Worm (Caenorhabditis elegans): ENCODE data around the gene lin-49.

The lin-49 gene

DNA sequence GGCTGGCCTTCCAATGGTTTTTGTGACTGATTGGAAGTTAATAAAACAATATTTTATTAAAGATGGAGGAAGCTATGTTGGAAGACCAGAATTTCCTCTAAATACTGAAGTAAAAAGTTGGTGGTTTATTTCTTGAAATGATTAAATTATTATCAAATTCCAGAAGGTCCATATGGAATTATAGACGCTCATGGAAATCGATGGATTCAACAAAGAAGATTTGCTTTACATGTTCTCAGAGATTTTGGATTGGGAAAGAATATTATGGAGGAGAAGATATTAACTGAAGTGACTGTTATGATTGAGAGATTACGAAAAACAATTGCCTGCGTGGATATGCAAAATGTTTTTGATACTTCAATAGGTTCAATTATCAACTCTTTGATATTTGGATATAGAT is 5.2 kb upstream of the lin-49 start:
- TF ChIP-seq elt-4 (tag; optimal IDR thresholded peaks at IDR 0.05) = no peak
- no peak for TF ChIP-seq ceh-24 (tag; optimal IDR thresholded peaks at IDR 0.05)
- no peak for TF ChIP-seq unc-42 (tag; optimal IDR thresholded peaks at IDR 0.05)
- no peak for TF ChIP-seq hlh-8 (tag; optimal IDR thresholded peaks at IDR 0.05)
- TF ChIP-seq ceh-14 (tag; optimal IDR thresholded peaks at IDR 0.05) = no peak
- no peak for TF ChIP-seq ceh-48 (tag; optimal IDR thresholded peaks at IDR 0.05)
- TF ChIP-seq pqm-1 (tag; optimal IDR thresholded peaks at IDR 0.05) = no peak
- no peak for TF ChIP-seq nhr-232 (tag; optimal IDR thresholded peaks at IDR 0.05)
- no peak for TF ChIP-seq hlh-13 (GFP tag; optimal IDR thresholded peaks at IDR 0.05)
- TF ChIP-seq tbx-2 (tag; optimal IDR thresholded peaks at IDR 0.05) = no peak
- no peak for TF ChIP-seq npax-4 (tag; optimal IDR thresholded peaks at IDR 0.05)
- TF ChIP-seq pros-1 (tag; optimal IDR thresholded peaks at IDR 0.05) = no peak

DNA sequence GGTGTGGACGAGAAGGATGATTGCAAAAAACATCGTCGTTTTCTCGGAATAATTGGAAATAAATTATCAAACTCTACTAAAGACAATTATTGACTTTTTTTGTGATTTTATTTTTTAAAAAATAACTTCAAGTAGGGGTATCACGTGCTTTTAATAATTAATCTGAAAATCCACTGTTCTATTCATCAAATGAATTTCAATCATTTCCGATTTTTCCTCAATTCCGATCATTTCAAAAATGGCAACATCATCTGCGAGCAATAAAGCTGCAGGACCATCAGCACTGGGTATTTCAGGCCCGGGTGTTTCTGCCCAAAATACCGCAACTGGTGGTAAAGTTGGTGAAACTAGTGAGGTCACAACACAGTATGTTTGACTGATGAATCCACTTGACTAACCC is 3.4 kb upstream of the lin-49 start, which contains the start of the genes F42A9.7 and F42A9.3:
TSS of gene F42A9.7 (minus strand) at position 101 of the 400 bp plus-strand sequence.
TSS of gene F42A9.3 (plus strand) at position 214 of the 400 bp plus-strand sequence.
- TF ChIP-seq K02D7.2 (tag; optimal IDR thresholded peaks at IDR 0.05) (no peak), ceh-2 (tag; optimal IDR thresholded peaks at IDR 0.05) (no peak), ceh-48 (tag; optimal IDR thresholded peaks at IDR 0.05) (no peak), sox-4 (tag; optimal IDR thresholded peaks at IDR 0.05) (no peak), pax-1 (tag; optimal IDR thresholded peaks at IDR 0.05) (no peak), unc-86 (tag; optimal IDR thresholded peaks at IDR 0.05) (no peak), sdc-2 (tag; optimal IDR thresholded peaks at IDR 0.05) (no peak), pag-3 (tag; optimal IDR thresholded peaks at IDR 0.05; ENCODE audit: borderline replicate concordance) (no peak)

DNA sequence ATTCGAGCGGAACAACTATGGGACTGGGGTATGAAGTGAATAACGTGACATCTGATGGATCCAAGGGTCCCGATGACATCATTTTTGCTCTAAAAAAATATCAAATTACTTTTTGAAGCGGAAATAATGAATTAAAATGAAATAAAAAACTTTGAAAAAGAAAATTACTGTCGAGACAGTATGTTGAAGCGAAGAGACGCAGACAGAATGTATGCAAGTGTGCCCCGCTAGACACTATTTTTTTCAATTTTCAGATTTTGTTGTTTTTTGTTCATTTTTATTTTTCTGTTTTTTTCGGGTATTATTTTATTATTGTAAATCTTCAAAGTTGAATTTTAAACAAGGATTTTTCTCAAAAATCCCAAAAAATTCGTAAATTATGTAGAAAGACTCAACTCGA is 1.8 kb upstream of the lin-49 start, which contains the start of gene F42A9.8:
TSS of gene F42A9.8 (minus strand) at position 88 of the 400 bp plus-strand sequence.
- no peak for TF ChIP-seq zip-5 (tag; optimal IDR thresholded peaks at IDR 0.05)
- no peak for TF ChIP-seq che-1 (tag; optimal IDR thresholded peaks at IDR 0.05)
- TF ChIP-seq hlh-15 (tag; optimal IDR thresholded peaks at IDR 0.05) = no peak
- TF ChIP-seq fkh-6 (tag; optimal IDR thresholded peaks at IDR 0.05) = no peak
- TF ChIP-seq ref-2 (tag; optimal IDR thresholded peaks at IDR 0.05) = no peak
- no peak for TF ChIP-seq K02D7.2 (tag; optimal IDR thresholded peaks at IDR 0.05)
- no peak for TF ChIP-seq hlh-13 (GFP tag; optimal IDR thresholded peaks at IDR 0.05)
- no peak for TF ChIP-seq pha-2 (tag; optimal IDR thresholded peaks at IDR 0.05)
- no peak for TF ChIP-seq tbx-7 (tag; optimal IDR thresholded peaks at IDR 0.05)
- no peak for TF ChIP-seq nhr-11 (tag; optimal IDR thresholded peaks at IDR 0.05)
- TF ChIP-seq tbx-2 (tag; optimal IDR thresholded peaks at IDR 0.05) = no peak
- TF ChIP-seq sox-4 (tag; optimal IDR thresholded peaks at IDR 0.05) = no peak
- TF ChIP-seq ceh-19 (GFP tag; optimal IDR thresholded peaks at IDR 0.05) = no peak
- TF ChIP-seq nhr-232 (tag; optimal IDR thresholded peaks at IDR 0.05) = no peak
- TF ChIP-seq pag-3 (tag; optimal IDR thresholded peaks at IDR 0.05; ENCODE audit: borderline replicate concordance) = no peak
- TF ChIP-seq nfya-1 (tag; optimal IDR thresholded peaks at IDR 0.05) = no peak

DNA sequence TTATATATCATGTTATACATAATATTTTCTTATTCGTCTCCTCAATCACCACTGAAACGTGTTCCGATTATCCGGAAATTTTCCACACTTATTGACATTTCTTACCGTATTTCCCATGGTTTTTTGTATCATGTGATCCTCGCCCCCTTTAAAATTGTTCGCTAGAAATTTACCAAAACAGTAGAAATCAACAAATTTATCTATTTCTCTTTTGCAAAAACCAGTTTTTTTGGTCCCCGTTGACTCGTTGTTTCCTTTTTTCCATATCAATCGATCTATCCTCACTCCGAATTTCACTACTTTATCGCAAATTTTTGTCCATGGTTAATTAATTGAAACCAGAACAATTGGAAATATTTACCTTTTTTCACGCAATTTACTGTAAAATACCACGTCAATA is 5.2 kb downstream of the lin-49 start:
- TF ChIP-seq unc-55 (GFP tag; optimal IDR thresholded peaks at IDR 0.05) = no peak

DNA sequence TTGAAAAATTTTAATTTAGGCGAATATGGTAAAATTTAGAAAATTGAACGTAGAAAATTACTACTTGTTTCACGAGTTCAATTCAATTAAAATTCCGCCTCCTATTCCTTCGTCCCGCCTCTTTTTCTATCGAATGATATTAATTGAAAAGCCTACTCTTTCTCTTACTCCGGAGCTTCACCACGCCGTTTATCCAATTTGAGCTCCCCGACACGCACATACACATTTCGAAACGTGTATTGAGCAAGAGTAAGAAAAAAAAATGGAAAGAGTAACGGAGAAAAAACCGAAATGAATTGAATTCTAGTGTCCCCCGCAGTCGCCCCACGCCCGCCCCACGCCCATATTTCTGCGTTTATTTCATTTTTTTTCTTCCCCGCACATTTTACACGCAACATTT is 5.8 kb downstream of the lin-49 start:
- TF ChIP-seq C38D4.7 (GFP tag; optimal IDR thresholded peaks at IDR 0.05) = no peak
- peak; percentile 77 for TF ChIP-seq unc-42 (tag; optimal IDR thresholded peaks at IDR 0.05)

DNA sequence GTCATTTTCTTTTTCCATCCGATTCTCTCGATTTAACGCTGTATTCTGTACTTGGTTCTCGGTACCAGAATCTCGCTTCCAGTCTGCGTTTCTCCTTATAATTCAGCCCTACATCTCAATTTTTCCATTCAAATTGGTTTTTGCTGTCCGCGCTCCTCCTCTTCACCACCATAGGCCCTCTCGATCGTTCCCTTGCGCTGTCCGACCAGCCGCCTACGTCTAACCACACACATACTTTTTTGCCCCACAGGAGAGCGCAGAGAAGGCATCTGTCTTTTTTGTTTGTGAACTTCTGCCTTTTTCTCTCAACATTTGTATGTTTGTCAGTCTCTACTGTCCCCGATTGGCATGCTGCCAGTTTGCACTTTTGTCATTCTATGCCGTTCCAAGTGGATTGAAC is 6.8 kb downstream of the lin-49 start, which contains the start of gene F42A9.11:
TSS of gene F42A9.11 (plus strand) at position 310 of the 400 bp plus-strand sequence.
- TF ChIP-seq hlh-6 (tag; optimal IDR thresholded peaks at IDR 0.05) (peak; percentile 53), C08G9.2 (tag; optimal IDR thresholded peaks at IDR 0.05) (peak; percentile 17), pros-1 (tag; optimal IDR thresholded peaks at IDR 0.05) (peak; percentile 14), K09A11.1 (tag; optimal IDR thresholded peaks at IDR 0.05; ENCODE audit: insufficient read depth) (no peak), tbx-2 (tag; optimal IDR thresholded peaks at IDR 0.05) (peak; percentile 8), ceh-48 (tag; optimal IDR thresholded peaks at IDR 0.05) (no peak), ceh-18 (tag; optimal IDR thresholded peaks at IDR 0.05) (peak; percentile 4), ceh-31 (tag; optimal IDR thresholded peaks at IDR 0.05) (peak; percentile 37), pqm-1 (tag; optimal IDR thresholded peaks at IDR 0.05) (no peak), sdc-2 (tag; optimal IDR thresholded peaks at IDR 0.05) (peak; percentile 38), ceh-24 (tag; optimal IDR thresholded peaks at IDR 0.05) (no peak), ceh-2 (tag; optimal IDR thresholded peaks at IDR 0.05) (no peak)

Measured in whole organism, late embryonic.